Worm (Caenorhabditis elegans): Measurements from ENCODE around the gene K01B6.3.

DNA sequence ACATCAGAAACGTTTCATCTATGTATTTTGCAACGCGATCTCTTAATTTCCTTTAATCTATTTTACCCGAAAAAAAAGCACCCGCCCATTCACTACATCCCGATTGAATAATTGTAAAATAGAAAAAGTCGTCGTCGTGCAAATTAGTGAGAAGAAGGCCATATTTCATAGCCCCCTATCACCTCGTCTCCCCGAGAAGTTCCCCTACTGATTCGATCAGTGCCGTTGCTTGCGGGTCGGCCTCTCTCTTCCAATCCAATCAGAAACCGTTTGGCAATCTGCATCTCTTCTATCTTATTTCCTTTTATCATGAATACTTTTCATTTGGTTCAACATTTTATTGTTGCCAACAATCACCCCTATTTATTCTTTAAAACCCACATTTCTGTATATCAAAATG, 903 bp upstream of the K01B6.3 start:
- TF ChIP-seq nhr-23 (tag; optimal IDR thresholded peaks at IDR 0.05) (no peak), ama-1 (optimal IDR thresholded peaks at IDR 0.05) (no peak), ztf-4 (tag; optimal IDR thresholded peaks at IDR 0.05) (no peak), lin-39 (tag; optimal IDR thresholded peaks at IDR 0.05) (no peak), R02D3.7 (tag; optimal IDR thresholded peaks at IDR 0.05) (no peak), nhr-6 (tag; optimal IDR thresholded peaks at IDR 0.05) (no peak)
